Worm (Caenorhabditis elegans): ENCODE measurements around the gene sri-24.
"Not testable (repeated sequence)": the region's sequence is repeated elsewhere in the genome, so short reads cannot be mapped to it uniquely, and the experiment has no call there.

DNA sequence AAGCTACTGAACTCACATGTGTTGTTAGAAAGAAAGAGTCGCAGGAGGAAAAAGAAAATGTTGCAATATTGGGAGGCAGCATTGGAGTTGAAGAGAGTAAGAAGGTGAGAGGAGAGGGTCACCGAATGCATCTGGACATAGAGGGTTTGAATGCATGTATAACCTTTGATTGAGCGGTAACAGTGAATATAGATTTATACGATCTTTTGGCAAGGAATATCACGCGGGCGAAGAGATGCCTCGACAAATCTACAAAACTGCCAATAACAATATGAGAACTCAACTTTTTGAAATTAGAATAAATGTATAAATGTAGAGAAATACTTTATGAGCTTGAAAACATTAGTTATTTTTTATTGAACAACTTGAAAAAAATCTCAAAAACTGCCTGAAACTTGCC lies 50.4 kb downstream of the sri-24 start, which contains the start of gene M01B2.10:
- TF ChIP-seq alr-1 (tag; optimal IDR thresholded peaks at IDR 0.05; ENCODE audit: borderline replicate concordance); fkh-10 (GFP tag; optimal IDR thresholded peaks at IDR 0.05); aly-2 (tag; optimal IDR thresholded peaks at IDR 0.05); jun-1 (tag; optimal IDR thresholded peaks at IDR 0.05); xbp-1 (tag; optimal IDR thresholded peaks at IDR 0.05); ceh-82 (tag; optimal IDR thresholded peaks at IDR 0.05); tbx-2 (tag; optimal IDR thresholded peaks at IDR 0.05); hlh-17 (GFP tag; optimal IDR thresholded peaks at IDR 0.05; ENCODE audit: borderline replicate concordance); lin-15B (tag; optimal IDR thresholded peaks at IDR 0.05): not testable (repeated sequence)

Measured in whole organism, L1 larva.